Fruit fly (Drosophila melanogaster): Measurements from ENCODE around the gene salm.

The salm gene

dm6 chr2L:11436548-11436947 lies 8.9 kb downstream of the salm start:
- TF ChIP-seq Dfd (GFP tag; optimal IDR thresholded peaks at IDR 0.05) (peak; percentile 96), sage (GFP tag; optimal IDR thresholded peaks at IDR 0.05) (no peak), sv (GFP tag; optimal IDR thresholded peaks at IDR 0.05) (no peak)

- no peak for TF ChIP-seq Dfd (GFP tag; optimal IDR thresholded peaks at IDR 0.05)
- TF ChIP-seq sv (GFP tag; optimal IDR thresholded peaks at IDR 0.05), result no peak
Observed at dm6 chr2L:11432070-11432469, 13.3 kb downstream of the salm start.

dm6 chr2L:11429529-11429928 lies 15.9 kb downstream of the salm start:
- no peak for TF ChIP-seq Abd-B (GFP tag; optimal IDR thresholded peaks at IDR 0.05)
- no peak for TF ChIP-seq Hnf4 (GFP tag; optimal IDR thresholded peaks at IDR 0.05)
- no peak for TF ChIP-seq HLH106 (tag; optimal IDR thresholded peaks at IDR 0.05)

- TF ChIP-seq dsf (GFP tag; optimal IDR thresholded peaks at IDR 0.05; ENCODE audit: borderline replicate concordance), result no peak
- no peak for TF ChIP-seq GATAd (GFP tag; optimal IDR thresholded peaks at IDR 0.05)
- no peak for TF ChIP-seq usp (GFP tag; optimal IDR thresholded peaks at IDR 0.05)
- TF ChIP-seq Rel (GFP tag; optimal IDR thresholded peaks at IDR 0.05), result no peak
- no peak for TF ChIP-seq Rel (tag; optimal IDR thresholded peaks at IDR 0.05)
- no peak for TF ChIP-seq Sp1 (GFP tag; optimal IDR thresholded peaks at IDR 0.05)
Observed at dm6 chr2L:11427656-11428055, 17.8 kb downstream of the salm start.

- TF ChIP-seq GATAd (GFP tag; optimal IDR thresholded peaks at IDR 0.05), result no peak
- TF ChIP-seq dmrt93B (GFP tag; optimal IDR thresholded peaks at IDR 0.05), result no peak
- TF ChIP-seq Hnf4 (GFP tag; optimal IDR thresholded peaks at IDR 0.05), result no peak
- TF ChIP-seq woc (GFP tag; optimal IDR thresholded peaks at IDR 0.05), result no peak
Observed at dm6 chr2L:11423823-11424222, 21.6 kb downstream of the salm start.

dm6 chr2L:11418721-11419120 lies 26.7 kb downstream of the salm start:
- TF ChIP-seq Hr78 (GFP tag; optimal IDR thresholded peaks at IDR 0.05) (no peak), Jra (GFP tag; optimal IDR thresholded peaks at IDR 0.05) (no peak), lola (GFP tag; optimal IDR thresholded peaks at IDR 0.05) (no peak), HLH106 (tag; optimal IDR thresholded peaks at IDR 0.05) (no peak), dl (GFP tag; optimal IDR thresholded peaks at IDR 0.05; ENCODE audit: insufficient read depth in 1 of 2, partially characterized antibody in 2 of 2) (no peak), fru (GFP tag; optimal IDR thresholded peaks at IDR 0.05) (no peak), sage (GFP tag; optimal IDR thresholded peaks at IDR 0.05) (no peak), rgr (GFP tag; optimal IDR thresholded peaks at IDR 0.05) (no peak), CG32264 (GFP tag; optimal IDR thresholded peaks at IDR 0.05) (no peak), brk (GFP tag; optimal IDR thresholded peaks at IDR 0.05) (no peak), Hr83 (GFP tag; optimal IDR thresholded peaks at IDR 0.05; ENCODE audit: poor library complexity, severe bottlenecking) (no peak), Vsx2 (GFP tag; optimal IDR thresholded peaks at IDR 0.05; ENCODE audit: partially characterized antibody) (no peak), dmrt93B (GFP tag; optimal IDR thresholded peaks at IDR 0.05) (no peak), dsf (GFP tag; optimal IDR thresholded peaks at IDR 0.05; ENCODE audit: borderline replicate concordance) (no peak), usp (GFP tag; optimal IDR thresholded peaks at IDR 0.05) (no peak), CrebA (GFP tag; optimal IDR thresholded peaks at IDR 0.05; ENCODE audit: borderline replicate concordance) (no peak), tai (GFP tag; optimal IDR thresholded peaks at IDR 0.05) (no peak)

dm6 chr2L:11417502-11417901 lies 27.9 kb downstream of the salm start:
- peak; percentile 7 for TF ChIP-seq rgr (GFP tag; optimal IDR thresholded peaks at IDR 0.05)
- no peak for TF ChIP-seq CG9705 (GFP tag; optimal IDR thresholded peaks at IDR 0.05)
- peak; percentile 29 for TF ChIP-seq sv (GFP tag; optimal IDR thresholded peaks at IDR 0.05)

Data from whole organism, wandering third instar larva.